Worm (Caenorhabditis elegans) whole organism, young adult: ENCODE measurements around the gene srn-1.

Experiments
- dpl-1 ChIP-seq: fragments of 150-350 bp; optimal IDR thresholded peaks from 2 replicates; lab custom pipeline; 2014; ENCODE audit warnings: missing biosample characterization, missing genetic modification reagents, missing genetic modification characterization
- efl-1 ChIP-seq: fragments of 150-350 bp; optimal IDR thresholded peaks from 2 replicates; lab custom pipeline; 2014; ENCODE audit warnings: missing biosample characterization, missing genetic modification reagents, missing genetic modification characterization

DNA sequence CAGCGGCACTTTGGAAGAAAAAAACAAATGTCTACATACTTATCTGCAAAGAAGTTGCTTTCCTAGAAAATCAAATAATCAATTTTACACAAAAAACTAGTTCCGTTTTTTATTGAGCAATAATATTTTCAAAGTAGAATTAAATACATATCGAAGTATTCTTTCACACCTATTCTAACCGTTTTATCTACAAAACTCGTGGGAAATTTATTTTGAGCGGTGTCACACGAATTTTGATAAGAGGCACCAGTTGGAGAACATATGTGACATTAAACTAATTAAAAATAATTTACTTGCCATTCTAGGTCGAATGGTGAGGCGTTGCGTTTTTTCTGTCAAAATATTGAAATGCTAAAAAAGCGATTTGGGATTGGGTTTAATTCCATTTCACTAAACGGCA lies 17.3 kb downstream of the srn-1 start:
- no peak for TF ChIP-seq efl-1 (GFP tag; lab: Kevin White, UChicago)
- TF ChIP-seq dpl-1 (GFP tag; lab: Kevin White, UChicago) = no peak
